Fruit fly (Drosophila melanogaster) whole organism, prepupa: ENCODE data around the gene CG7860.

Experiments
- CG10631 ChIP-seq: fragments of 200-800 bp; sonication (Bioruptor generic); optimal IDR thresholded peaks from 2 replicates; lab custom pipeline; 2016; ENCODE audit warnings: missing biosample characterization, missing genetic modification characterization
- CG11294 ChIP-seq: fragments of 200-800 bp; sonication (Bioruptor generic); IDR thresholded peaks from 2 replicates; pipeline ENCODE4 v1.3.6; 2022; ENCODE audit warnings: missing biosample characterization, missing genetic modification characterization
- CG11762 ChIP-seq: fragments of 200-800 bp; sonication (Bioruptor generic); optimal IDR thresholded peaks from 3 replicates; lab custom pipeline; 2016; ENCODE audit warnings: missing biosample characterization, missing genetic modification characterization; ENCODE audit not compliant: insufficient read depth
- CG11902 ChIP-seq: fragments of 200-800 bp; sonication (Bioruptor generic); optimal IDR thresholded peaks from 3 replicates; lab custom pipeline; 2016; ENCODE audit warnings: missing biosample characterization, missing genetic modification characterization
- CG15336 ChIP-seq: fragments of 200-800 bp; sonication (Bioruptor generic); IDR thresholded peaks from 2 replicates; pipeline ENCODE4 v1.3.6; 2022; ENCODE audit warnings: missing biosample characterization, missing genetic modification characterization
- CG1621 ChIP-seq: fragments of 200-800 bp; sonication (Bioruptor generic); optimal IDR thresholded peaks from 3 replicates; lab custom pipeline; 2018; ENCODE audit warnings: missing biosample characterization, mild to moderate bottlenecking, missing genetic modification characterization
- CG31627 ChIP-seq: fragments of 200-800 bp; sonication (Bioruptor generic); optimal IDR thresholded peaks from 3 replicates; lab custom pipeline; 2016; ENCODE audit warnings: missing biosample characterization, missing genetic modification characterization
- CG32006 ChIP-seq: fragments of 200-800 bp; sonication (Bioruptor generic); optimal IDR thresholded peaks from 3 replicates; lab custom pipeline; 2017; ENCODE audit warnings: missing biosample characterization, mild to moderate bottlenecking, missing genetic modification characterization
- CG34406 ChIP-seq: fragments of 200-800 bp; sonication (Bioruptor generic); optimal IDR thresholded peaks from 3 replicates; lab custom pipeline; 2016; ENCODE audit warnings: missing biosample characterization, missing genetic modification characterization
- CG3919 ChIP-seq: fragments of 200-800 bp; sonication (Bioruptor generic); optimal IDR thresholded peaks from 3 replicates; lab custom pipeline; 2016; ENCODE audit warnings: missing biosample characterization, missing genetic modification characterization
- CG4318 ChIP-seq: fragments of 200-800 bp; sonication (Bioruptor generic); optimal IDR thresholded peaks from 3 replicates; lab custom pipeline; 2017; ENCODE audit warnings: missing biosample characterization, mild to moderate bottlenecking, missing genetic modification characterization
- CG6163 ChIP-seq: fragments of 200-800 bp; sonication (Bioruptor generic); IDR thresholded peaks from 3 replicates; pipeline ENCODE4 v1.3.6; 2022; ENCODE audit warnings: missing biosample characterization, missing genetic modification characterization
- CG6276 ChIP-seq: fragments of 200-800 bp; sonication (Bioruptor generic); optimal IDR thresholded peaks from 2 replicates; lab custom pipeline; 2017; ENCODE audit warnings: missing biosample characterization, mild to moderate bottlenecking, missing genetic modification characterization
- CG6792 ChIP-seq: fragments of 200-800 bp; sonication (Bioruptor generic); optimal IDR thresholded peaks from 3 replicates; lab custom pipeline; 2016; ENCODE audit warnings: missing biosample characterization, missing genetic modification characterization
- CG6808 ChIP-seq: fragments of 200-800 bp; sonication (Bioruptor generic); optimal IDR thresholded peaks from 3 replicates; lab custom pipeline; 2017; ENCODE audit warnings: missing biosample characterization, missing genetic modification characterization, mild to moderate bottlenecking, moderate library complexity, missing genetic modification reagents
- CG6854 ChIP-seq: fragments of 200-800 bp; sonication (Bioruptor generic); optimal IDR thresholded peaks from 2 replicates; lab custom pipeline; 2017; ENCODE audit warnings: missing biosample characterization, mild to moderate bottlenecking, missing genetic modification characterization
- CG7368 ChIP-seq: fragments of 200-800 bp; sonication (Bioruptor generic); optimal IDR thresholded peaks from 3 replicates; lab custom pipeline; 2016; ENCODE audit warnings: missing biosample characterization, missing genetic modification characterization
- CG8119 ChIP-seq: fragments of 200-800 bp; sonication (Bioruptor generic); IDR thresholded peaks from 3 replicates; pipeline ENCODE4 v1.3.6; 2022; ENCODE audit warnings: missing biosample characterization, missing genetic modification characterization
- CG8319 ChIP-seq: fragments of 200-800 bp; sonication (Bioruptor generic); optimal IDR thresholded peaks from 3 replicates; lab custom pipeline; 2016; ENCODE audit warnings: missing biosample characterization, missing genetic modification characterization
- CG8632 ChIP-seq: fragments of 200-800 bp; sonication (Bioruptor generic); optimal IDR thresholded peaks from 3 replicates; lab custom pipeline; 2016; ENCODE audit warnings: missing biosample characterization, missing genetic modification characterization
- CG9139 ChIP-seq: fragments of 200-800 bp; sonication (Bioruptor generic); optimal IDR thresholded peaks from 3 replicates; lab custom pipeline; 2017; ENCODE audit warnings: missing biosample characterization, mild to moderate bottlenecking, missing genetic modification characterization
- Eip75B ChIP-seq: fragments of 200-800 bp; sonication (Bioruptor generic); optimal IDR thresholded peaks from 3 replicates; lab custom pipeline; 2016; ENCODE audit warnings: missing biosample characterization, missing genetic modification characterization
- Eip78C ChIP-seq: fragments of 200-800 bp; sonication (Bioruptor generic); peaks from one replicate; lab custom pipeline; 2016; ENCODE audit warnings: missing biosample characterization, missing genetic modification characterization
- Ets21C ChIP-seq: fragments of 200-800 bp; sonication (Bioruptor generic); optimal IDR thresholded peaks from 3 replicates; lab custom pipeline; 2016; ENCODE audit warnings: missing biosample characterization, missing genetic modification characterization
- Ets96B ChIP-seq: fragments of 200-800 bp; optimal IDR thresholded peaks from 2 replicates; lab custom pipeline; 2019; ENCODE audit warnings: missing biosample characterization, mild to moderate bottlenecking, missing genetic modification characterization, moderate library complexity
- Gug ChIP-seq: fragments of 200-800 bp; sonication (Bioruptor generic); IDR thresholded peaks from 2 replicates; pipeline ENCODE4 v1.3.6; 2022; ENCODE audit warnings: missing biosample characterization, missing genetic modification characterization
- Hr38 ChIP-seq: sonication (Bioruptor generic); optimal IDR thresholded peaks from 2 replicates; lab custom pipeline; 2016; ENCODE audit warnings: missing biosample characterization, missing genetic modification characterization
- Hr39 ChIP-seq: fragments of 200-800 bp; sonication (Bioruptor generic); optimal IDR thresholded peaks from 2 replicates; lab custom pipeline; 2016; ENCODE audit warnings: missing biosample characterization, missing genetic modification characterization
- Hr4 ChIP-seq: fragments of 200-800 bp; sonication (Bioruptor generic); optimal IDR thresholded peaks from 3 replicates; lab custom pipeline; 2016; ENCODE audit warnings: missing biosample characterization, missing genetic modification characterization
- Lpt ChIP-seq: fragments of 200-800 bp; sonication (Bioruptor generic); optimal IDR thresholded peaks from 3 replicates; lab custom pipeline; 2016; ENCODE audit warnings: missing biosample characterization, missing genetic modification characterization
- OdsH ChIP-seq: fragments of 200-800 bp; sonication (Bioruptor generic); optimal IDR thresholded peaks from 3 replicates; lab custom pipeline; 2016; ENCODE audit warnings: missing biosample characterization, missing genetic modification characterization
- Smox ChIP-seq: fragments of 200-800 bp; sonication (Bioruptor generic); optimal IDR thresholded peaks from 3 replicates; lab custom pipeline; 2016; ENCODE audit warnings: missing biosample characterization, missing genetic modification characterization
- Sox102F ChIP-seq: fragments of 200-800 bp; sonication (Bioruptor generic); optimal IDR thresholded peaks from 2 replicates; lab custom pipeline; 2016; ENCODE audit warnings: missing biosample characterization, mild to moderate bottlenecking, missing genetic modification characterization
- Sox14 ChIP-seq: fragments of 200-800 bp; sonication (Bioruptor generic); optimal IDR thresholded peaks from 3 replicates; lab custom pipeline; 2016; ENCODE audit warnings: missing biosample characterization, missing genetic modification characterization
- Sox15 ChIP-seq: fragments of 200-800 bp; sonication (Bioruptor generic); optimal IDR thresholded peaks from 3 replicates; lab custom pipeline; 2016; ENCODE audit warnings: missing biosample characterization, missing genetic modification characterization
- achi ChIP-seq: fragments of 200-800 bp; sonication (Bioruptor generic); optimal IDR thresholded peaks from 3 replicates; lab custom pipeline; 2016; ENCODE audit warnings: missing biosample characterization, missing genetic modification characterization
- acj6 ChIP-seq: fragments of 200-800 bp; sonication (Bioruptor generic); optimal IDR thresholded peaks from 3 replicates; lab custom pipeline; 2016; ENCODE audit warnings: missing biosample characterization, missing genetic modification characterization
- cyc ChIP-seq: fragments of 200-800 bp; sonication (Bioruptor generic); optimal IDR thresholded peaks from 3 replicates; lab custom pipeline; 2016; ENCODE audit warnings: missing biosample characterization, missing genetic modification characterization
- dac ChIP-seq: fragments of 200-800 bp; sonication (Bioruptor generic); optimal IDR thresholded peaks from 2 replicates; lab custom pipeline; 2017; ENCODE audit warnings: missing biosample characterization, mild to moderate bottlenecking, missing genetic modification characterization
- dsx ChIP-seq: fragments of 200-800 bp; optimal IDR thresholded peaks from 3 replicates; lab custom pipeline; 2019; ENCODE audit warnings: missing biosample characterization, mild to moderate bottlenecking, missing genetic modification characterization, moderate library complexity; ENCODE audit not compliant: poor library complexity, severe bottlenecking
- esn ChIP-seq: fragments of 200-800 bp; sonication (Bioruptor generic); optimal IDR thresholded peaks from 2 replicates; lab custom pipeline; 2016; ENCODE audit warnings: missing biosample characterization, mild to moderate bottlenecking, missing genetic modification characterization, moderate library complexity
- fd85E ChIP-seq: fragments of 200-800 bp; sonication (Bioruptor generic); optimal IDR thresholded peaks from 3 replicates; lab custom pipeline; 2016; ENCODE audit warnings: missing biosample characterization, missing genetic modification characterization
- lz ChIP-seq: fragments of 200-800 bp; sonication (Bioruptor generic); optimal IDR thresholded peaks from 3 replicates; lab custom pipeline; 2016; ENCODE audit warnings: missing biosample characterization, missing genetic modification characterization
- spab ChIP-seq: fragments of 200-800 bp; sonication (Bioruptor generic); optimal IDR thresholded peaks from 2 replicates; lab custom pipeline; 2017; ENCODE audit warnings: missing biosample characterization, mild to moderate bottlenecking, missing genetic modification characterization, missing genetic modification reagents
- svp ChIP-seq: fragments of 200-800 bp; sonication (Bioruptor generic); peaks from one replicate; lab custom pipeline; 2016; ENCODE audit warnings: missing biosample characterization, missing genetic modification characterization
- vri ChIP-seq: fragments of 200-800 bp; sonication (Bioruptor generic); optimal IDR thresholded peaks from 3 replicates; lab custom pipeline; 2016; ENCODE audit warnings: missing biosample characterization, mild to moderate bottlenecking, missing genetic modification characterization

The CG7860 gene

dm6 chrX:15615426-15615825, 46.6 kb downstream of the CG7860 start (continued):
- TF ChIP-seq fd85E (GFP tag; lab: Kevin White, UChicago) (no peak), CG11902 (no peak), spab (no peak), CG6276 (GFP tag; lab: Kevin White, UChicago) (peak; percentile 53), CG9139 (GFP tag; lab: Kevin White, UChicago) (no peak), CG1621 (tag; lab: Kevin White, UChicago) (no peak), CG32006 (GFP tag; lab: Kevin White, UChicago) (peak; percentile 71), Sox15 (GFP tag; lab: Kevin White, UChicago) (no peak), CG8119 (GFP tag; lab: Robert Waterston, UW) (peak; percentile 69), lz (GFP tag; lab: Kevin White, UChicago) (peak; percentile 63), acj6 (peak; percentile 49), CG8632 (peak; percentile 19), CG6792 (GFP tag; lab: Kevin White, UChicago) (peak; percentile 3), CG6808 (GFP tag; lab: Kevin White, UChicago) (no peak), Smox (GFP tag; lab: Kevin White, UChicago) (peak; percentile 46), CG11762 (GFP tag; lab: Kevin White, UChicago) (no peak), CG4318 (peak; percentile 31), Eip75B (peak; percentile 31), CG6163 (peak; percentile 74), dsx (GFP tag; lab: Kevin White, UChicago) (no peak), Sox102F (GFP tag; lab: Kevin White, UChicago) (peak; percentile 42), dac (GFP tag; lab: Kevin White, UChicago) (peak; percentile 4), CG3919 (GFP tag; lab: Kevin White, UChicago) (peak; percentile 55), CG15336 (GFP tag; lab: Robert Waterston, UW) (peak; percentile 74), Lpt (peak; percentile 61), Hr39 (peak; percentile 60), CG8319 (no peak), CG6854 (GFP tag; lab: Kevin White, UChicago) (no peak), esn (GFP tag; lab: Kevin White, UChicago) (peak; percentile 64), achi (peak; percentile 55), Hr38 (GFP tag; lab: Kevin White, UChicago) (no peak)

- TF ChIP-seq svp (GFP tag; lab: Kevin White, UChicago) (peak; percentile 22), CG4318 (no peak)
These were observed 47.2 kb downstream of the CG7860 start for dm6 chrX:15616018-15616417.

dm6 chrX:15616532-15616931, 47.7 kb downstream of the CG7860 start:
- no peak for TF ChIP-seq CG11294 (GFP tag; lab: Robert Waterston, UW)
- TF ChIP-seq Hr39, result no peak
- no peak for TF ChIP-seq Lpt
- no peak for TF ChIP-seq Gug (GFP tag; lab: Robert Waterston, UW)

DNA sequence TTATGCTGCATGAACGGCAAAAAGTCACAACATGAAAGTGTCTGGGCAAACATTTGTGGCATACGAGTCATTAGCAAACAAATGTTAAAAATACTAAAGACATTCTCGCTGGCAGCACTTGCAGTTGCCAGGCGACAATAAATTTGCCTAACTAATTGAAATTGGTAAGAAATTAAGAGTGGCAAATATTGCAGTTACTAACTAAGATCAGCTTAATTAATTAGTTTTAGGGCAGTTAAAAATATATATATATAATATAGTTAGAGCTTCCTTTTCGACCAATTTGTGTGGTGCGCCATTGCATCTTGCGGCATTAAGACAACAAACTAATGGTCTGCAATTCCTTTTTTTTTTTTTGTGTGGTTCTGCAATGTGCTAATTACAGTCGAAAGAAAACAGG, 49.1 kb downstream of the CG7860 start:
- TF ChIP-seq CG1621 (tag; lab: Kevin White, UChicago) (no peak), Sox14 (peak; percentile 34), spab (no peak), lz (GFP tag; lab: Kevin White, UChicago) (peak; percentile 17), CG9139 (GFP tag; lab: Kevin White, UChicago) (no peak), CG34406 (GFP tag; lab: Kevin White, UChicago) (peak; percentile 19), CG32006 (GFP tag; lab: Kevin White, UChicago) (peak; percentile 69), CG4318 (peak; percentile 3), OdsH (GFP tag; lab: Kevin White, UChicago) (peak; percentile 53), Hr4 (GFP tag; lab: Kevin White, UChicago) (peak; percentile 49), CG6854 (GFP tag; lab: Kevin White, UChicago) (no peak), cyc (GFP tag; lab: Kevin White, UChicago) (no peak), Lpt (peak; percentile 6), Eip78C (GFP tag; lab: Kevin White, UChicago) (peak; percentile 79), Sox102F (GFP tag; lab: Kevin White, UChicago) (peak; percentile 44), vri (GFP tag; lab: Kevin White, UChicago) (peak; percentile 2), Eip75B (peak; percentile 3), CG10631 (peak; percentile 46), Ets21C (GFP tag; lab: Kevin White, UChicago) (no peak), Hr39 (no peak), CG7368 (GFP tag; lab: Kevin White, UChicago) (no peak), fd85E (GFP tag; lab: Kevin White, UChicago) (no peak), svp (GFP tag; lab: Kevin White, UChicago) (peak; percentile 65), CG11294 (GFP tag; lab: Robert Waterston, UW) (0 out of 2 replicates have a peak, but pooled peaks have one; percentile 35), Ets96B (tag; lab: Kevin White, UChicago) (peak; percentile 14), Gug (GFP tag; lab: Robert Waterston, UW) (peak; percentile 73), CG31627 (no peak)
